Worm (Caenorhabditis elegans): ENCODE results near the gene ltah-1.2.

Gene ltah-1.2

ce11 chrIV:3613022-3613605 is at the start of gene ltah-1.2:
TSS of gene ltah-1.2 (minus strand) at chrIV:3613072.
- no peak for TF ChIP-seq cog-1 (tag; optimal IDR thresholded peaks at IDR 0.05)

DNA sequence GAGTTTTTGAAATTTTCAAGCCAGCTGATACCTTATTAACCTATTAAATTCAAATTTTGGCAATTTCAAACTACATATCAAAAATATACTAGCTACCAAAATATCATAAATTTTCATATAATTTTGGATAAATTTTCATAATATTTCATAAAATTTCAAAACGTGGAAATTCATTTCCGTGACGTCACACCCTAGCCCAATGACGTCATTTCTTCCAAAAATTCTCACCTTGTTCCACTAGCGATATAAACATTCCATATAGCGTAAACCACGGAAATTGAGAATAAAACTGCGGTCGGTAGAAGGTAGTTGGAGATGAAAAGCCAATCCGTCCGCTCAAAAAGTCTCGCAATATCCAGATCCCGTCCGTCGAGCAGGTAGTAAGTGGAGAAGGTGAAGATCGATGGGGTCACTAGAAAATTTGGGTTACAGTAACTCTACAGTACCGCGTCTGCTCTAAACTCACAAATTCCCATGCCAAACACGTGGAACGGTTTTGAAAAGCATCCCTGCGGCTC is 48.3 kb upstream of the ltah-1.2 start:
- TF ChIP-seq klf-2 (GFP tag; conservative IDR thresholded peaks at IDR 0.05) (no peak), ztf-29 (GFP tag; IDR thresholded peaks at IDR 0.05) (no peak), cog-1 (tag; optimal IDR thresholded peaks at IDR 0.05) (no peak), tab-1 (GFP tag; IDR thresholded peaks at IDR 0.05) (no peak), flt-1 (GFP tag; IDR thresholded peaks at IDR 0.05) (no peak), med-1 (GFP tag; optimal IDR thresholded peaks at IDR 0.05; ENCODE audit: insufficient read depth) (no peak), T22C8.4 (GFP tag; IDR thresholded peaks at IDR 0.05) (no peak), ztf-23 (GFP tag; IDR thresholded peaks at IDR 0.05) (no peak), ref-1 (GFP tag; conservative IDR thresholded peaks at IDR 0.05) (no peak)

DNA sequence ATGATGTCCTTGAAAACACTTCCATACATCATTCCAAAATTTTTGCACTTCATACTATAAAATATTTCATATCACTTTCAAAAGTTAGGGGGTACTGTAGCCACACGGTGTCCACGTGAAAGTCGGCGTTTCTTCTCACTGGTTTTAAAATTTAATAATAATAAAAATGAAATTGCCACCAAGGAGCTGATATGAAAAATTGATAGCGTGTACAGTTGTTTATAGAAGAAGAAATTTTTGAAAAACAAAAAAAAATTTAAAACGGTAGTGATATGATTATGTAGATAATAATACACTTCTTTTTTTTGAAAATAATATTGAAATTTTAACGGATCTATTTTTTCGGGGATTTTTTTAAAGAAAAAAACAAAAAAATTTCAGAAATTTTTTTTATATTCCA is 47.1 kb upstream of the ltah-1.2 start:
- TF ChIP-seq T22C8.4 (GFP tag; IDR thresholded peaks at IDR 0.05) (no peak), ref-1 (GFP tag; conservative IDR thresholded peaks at IDR 0.05) (no peak)

- no peak for TF ChIP-seq cog-1 (tag; optimal IDR thresholded peaks at IDR 0.05)
- TF ChIP-seq ztf-29 (GFP tag; IDR thresholded peaks at IDR 0.05) = no peak
- TF ChIP-seq ztf-23 (GFP tag; IDR thresholded peaks at IDR 0.05) = no peak
- no peak for TF ChIP-seq ref-1 (GFP tag; conservative IDR thresholded peaks at IDR 0.05)
- TF ChIP-seq tab-1 (GFP tag; IDR thresholded peaks at IDR 0.05) = no peak
- TF ChIP-seq med-1 (GFP tag; optimal IDR thresholded peaks at IDR 0.05; ENCODE audit: insufficient read depth) = no peak
- no peak for TF ChIP-seq T22C8.4 (GFP tag; IDR thresholded peaks at IDR 0.05)
- no peak for TF ChIP-seq klf-2 (GFP tag; conservative IDR thresholded peaks at IDR 0.05)
- TF ChIP-seq flt-1 (GFP tag; IDR thresholded peaks at IDR 0.05) = no peak
Observed at ce11 chrIV:3655896-3656295, 43.0 kb upstream of the ltah-1.2 start.

DNA sequence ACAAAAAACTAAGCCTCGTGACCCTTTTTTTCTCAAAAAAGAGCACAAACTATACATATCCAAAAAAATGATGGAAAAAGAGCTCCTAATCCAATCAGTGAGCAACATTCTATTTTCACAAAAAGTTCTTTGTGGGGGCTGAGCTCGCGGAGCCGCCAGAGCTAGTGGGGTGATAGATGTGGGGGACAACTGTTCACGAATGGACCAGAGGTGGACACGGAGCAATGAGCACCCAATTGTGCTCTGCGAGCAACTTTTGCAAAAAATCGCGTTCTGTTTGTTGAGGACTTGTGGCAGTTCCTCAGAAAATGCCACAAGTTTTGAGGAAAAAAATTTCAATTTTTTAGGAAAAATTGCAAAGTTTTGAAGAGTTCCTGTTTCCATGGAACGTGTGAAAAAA is 42.0 kb upstream of the ltah-1.2 start:
- TF ChIP-seq cog-1 (tag; optimal IDR thresholded peaks at IDR 0.05) = no peak
- no peak for TF ChIP-seq tab-1 (GFP tag; IDR thresholded peaks at IDR 0.05)
- TF ChIP-seq flt-1 (GFP tag; IDR thresholded peaks at IDR 0.05) = no peak
- no peak for TF ChIP-seq klf-2 (GFP tag; conservative IDR thresholded peaks at IDR 0.05)
- no peak for TF ChIP-seq ztf-23 (GFP tag; IDR thresholded peaks at IDR 0.05)
- TF ChIP-seq ztf-29 (GFP tag; IDR thresholded peaks at IDR 0.05) = no peak
- no peak for TF ChIP-seq ref-1 (GFP tag; conservative IDR thresholded peaks at IDR 0.05)
- no peak for TF ChIP-seq T22C8.4 (GFP tag; IDR thresholded peaks at IDR 0.05)
- TF ChIP-seq med-1 (GFP tag; optimal IDR thresholded peaks at IDR 0.05; ENCODE audit: insufficient read depth) = no peak

DNA sequence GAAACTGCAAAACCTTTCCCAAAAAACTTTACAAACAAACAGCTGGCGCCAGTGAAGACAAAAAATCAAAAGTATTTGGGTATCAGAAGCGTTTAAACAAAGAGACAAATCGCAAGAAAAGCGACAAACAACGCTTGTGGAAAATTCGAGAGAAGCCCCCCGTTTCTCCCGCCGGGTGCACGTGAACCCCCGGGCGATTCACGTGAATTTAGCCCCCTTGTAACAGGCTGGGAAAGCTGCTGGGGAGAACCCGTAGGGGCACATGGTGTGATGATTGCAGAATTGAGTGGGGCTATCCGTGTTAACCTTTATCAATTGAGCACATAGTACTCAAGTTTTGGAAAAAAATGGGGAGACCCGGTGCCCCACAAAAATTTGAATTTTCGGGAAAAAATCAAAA is 41.3 kb upstream of the ltah-1.2 start:
- TF ChIP-seq cog-1 (tag; optimal IDR thresholded peaks at IDR 0.05) (no peak), ref-1 (GFP tag; conservative IDR thresholded peaks at IDR 0.05) (no peak), ztf-29 (GFP tag; IDR thresholded peaks at IDR 0.05) (no peak), med-1 (GFP tag; optimal IDR thresholded peaks at IDR 0.05; ENCODE audit: insufficient read depth) (no peak), klf-2 (GFP tag; conservative IDR thresholded peaks at IDR 0.05) (no peak), T22C8.4 (GFP tag; IDR thresholded peaks at IDR 0.05) (no peak), flt-1 (GFP tag; IDR thresholded peaks at IDR 0.05) (no peak), tab-1 (GFP tag; IDR thresholded peaks at IDR 0.05) (no peak), ztf-23 (GFP tag; IDR thresholded peaks at IDR 0.05) (no peak)

ce11 chrIV:3653420-3653823 is 40.5 kb upstream of the ltah-1.2 start:
- no peak for TF ChIP-seq ztf-29 (GFP tag; IDR thresholded peaks at IDR 0.05)
- no peak for TF ChIP-seq cog-1 (tag; optimal IDR thresholded peaks at IDR 0.05)
- TF ChIP-seq tab-1 (GFP tag; IDR thresholded peaks at IDR 0.05) = no peak
- no peak for TF ChIP-seq klf-2 (GFP tag; conservative IDR thresholded peaks at IDR 0.05)
- TF ChIP-seq med-1 (GFP tag; optimal IDR thresholded peaks at IDR 0.05; ENCODE audit: insufficient read depth) = no peak
- no peak for TF ChIP-seq ztf-23 (GFP tag; IDR thresholded peaks at IDR 0.05)
- TF ChIP-seq T22C8.4 (GFP tag; IDR thresholded peaks at IDR 0.05) = no peak
- no peak for TF ChIP-seq flt-1 (GFP tag; IDR thresholded peaks at IDR 0.05)
- TF ChIP-seq ref-1 (GFP tag; conservative IDR thresholded peaks at IDR 0.05) = no peak

DNA sequence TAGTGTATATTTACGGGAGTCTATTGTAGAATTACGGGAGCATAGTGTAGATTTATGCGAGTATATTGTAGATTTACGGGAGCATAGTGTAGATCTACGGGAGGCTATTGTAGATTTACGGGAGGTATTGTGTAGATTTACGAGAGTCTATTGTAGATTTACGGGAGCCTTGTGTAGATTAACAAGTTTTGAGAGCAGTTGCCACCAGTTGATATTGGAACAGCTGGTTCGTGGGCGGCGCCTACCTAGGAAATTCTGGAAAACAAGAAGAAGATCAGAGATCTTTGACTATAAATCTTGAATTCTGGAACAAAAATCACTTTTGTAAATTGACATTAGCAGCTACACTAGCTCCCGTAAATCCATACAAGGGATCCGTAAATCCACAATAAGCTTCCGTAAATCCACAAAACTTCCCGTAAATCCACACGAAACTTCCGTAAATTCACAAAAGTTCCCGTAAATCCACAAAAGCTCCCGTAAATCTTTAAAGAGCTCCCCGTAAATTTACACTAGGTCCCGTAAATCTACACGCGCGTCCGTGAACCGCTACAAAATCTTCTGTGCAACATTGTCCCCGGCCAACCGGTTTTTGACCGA is 40.0 kb upstream of the ltah-1.2 start:
- TF ChIP-seq ref-1 (GFP tag; conservative IDR thresholded peaks at IDR 0.05) (no peak), med-1 (GFP tag; optimal IDR thresholded peaks at IDR 0.05; ENCODE audit: insufficient read depth) (no peak), flt-1 (GFP tag; IDR thresholded peaks at IDR 0.05) (no peak), ztf-29 (GFP tag; IDR thresholded peaks at IDR 0.05) (no peak), cog-1 (tag; optimal IDR thresholded peaks at IDR 0.05) (no peak), ztf-23 (GFP tag; IDR thresholded peaks at IDR 0.05) (no peak), T22C8.4 (GFP tag; IDR thresholded peaks at IDR 0.05) (no peak), klf-2 (GFP tag; conservative IDR thresholded peaks at IDR 0.05) (no peak), tab-1 (GFP tag; IDR thresholded peaks at IDR 0.05) (no peak)

DNA sequence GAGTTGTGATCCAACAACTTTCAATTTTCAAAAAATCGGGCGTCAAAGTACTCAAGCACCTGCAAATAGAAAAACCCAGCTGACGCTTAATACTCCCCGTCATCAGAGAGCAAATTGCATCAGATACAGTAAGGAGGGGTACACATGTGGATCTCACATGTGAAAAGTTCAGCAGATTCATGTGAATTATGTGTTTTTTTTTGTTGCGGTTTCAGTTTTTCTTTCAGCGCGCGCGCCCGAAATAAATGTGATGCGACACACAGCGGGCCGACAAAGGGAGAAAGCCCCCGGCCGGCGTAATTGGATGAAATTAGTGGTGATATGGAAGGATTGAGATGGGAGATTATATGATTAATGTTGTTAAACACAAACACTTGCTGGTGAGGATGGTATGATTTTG is 39.4 kb upstream of the ltah-1.2 start:
- TF ChIP-seq tab-1 (GFP tag; IDR thresholded peaks at IDR 0.05) = no peak
- TF ChIP-seq flt-1 (GFP tag; IDR thresholded peaks at IDR 0.05) = no peak
- no peak for TF ChIP-seq cog-1 (tag; optimal IDR thresholded peaks at IDR 0.05)
- no peak for TF ChIP-seq ztf-29 (GFP tag; IDR thresholded peaks at IDR 0.05)
- TF ChIP-seq T22C8.4 (GFP tag; IDR thresholded peaks at IDR 0.05) = no peak
- no peak for TF ChIP-seq med-1 (GFP tag; optimal IDR thresholded peaks at IDR 0.05; ENCODE audit: insufficient read depth)
- no peak for TF ChIP-seq ztf-23 (GFP tag; IDR thresholded peaks at IDR 0.05)
- TF ChIP-seq klf-2 (GFP tag; conservative IDR thresholded peaks at IDR 0.05) = no peak
- TF ChIP-seq ref-1 (GFP tag; conservative IDR thresholded peaks at IDR 0.05) = no peak

All from whole organism, midembryonic.